Worm (Caenorhabditis elegans): ENCODE data around the gene famp-1.

ce11 chrIV:2300186-2300585 is 36.7 kb upstream of the famp-1 start, which contains the start of gene lin-1:
- TF ChIP-seq nhr-76 (tag; optimal IDR thresholded peaks at IDR 0.05): no peak
- no peak for TF ChIP-seq lir-3 (tag; optimal IDR thresholded peaks at IDR 0.05; ENCODE audit: poor library complexity)

Data from whole organism, L1 larva.